Worm (Caenorhabditis elegans) whole organism, late embryonic: ENCODE data around the gene F54A3.6.
"Not testable (repeated sequence)": the region's sequence is repeated elsewhere in the genome, so short reads cannot be mapped to it uniquely, and the experiment has no call there.

Experiments
- C38D4.7 ChIP-seq: fragments of 200-800 bp; sonication (Bioruptor generic); optimal IDR thresholded peaks from 2 replicates; lab custom pipeline; 2018; ENCODE audit warnings: mild to moderate bottlenecking, missing genetic modification characterization, moderate library complexity, missing compliant biosample characterization
- K09A11.1 ChIP-seq: sonication (generic microtip); optimal IDR thresholded peaks from 2 replicates; lab custom pipeline; 2017; ENCODE audit warnings: antibody characterized with exemption, mild to moderate bottlenecking, missing genetic modification characterization, missing compliant biosample characterization; ENCODE audit not compliant: insufficient read depth
- T23F11.4 ChIP-seq: fragments of 200-800 bp; sonication (Bioruptor generic); optimal IDR thresholded peaks from 2 replicates; lab custom pipeline; 2018; ENCODE audit warnings: mild to moderate bottlenecking, missing genetic modification characterization, missing compliant biosample characterization
- ahr-1 ChIP-seq: sonication (generic microtip); optimal IDR thresholded peaks from 2 replicates; lab custom pipeline; 2016; ENCODE audit warnings: missing genetic modification characterization, missing compliant biosample characterization
- ama-1 ChIP-seq: fragments of 150-350 bp; optimal IDR thresholded peaks from 2 replicates; lab custom pipeline; 2014
- ceh-18 ChIP-seq: sonication (generic microtip); optimal IDR thresholded peaks from 2 replicates; lab custom pipeline; 2016; ENCODE audit warnings: missing genetic modification characterization, missing compliant biosample characterization
- ceh-45 ChIP-seq: fragments of 200-800 bp; sonication (Bioruptor generic); IDR thresholded peaks from 2 replicates; pipeline ENCODE4 v1.3.6; 2022; ENCODE audit warnings: missing genetic modification reagents, missing genetic modification characterization, missing compliant biosample characterization
- ceh-48 ChIP-seq: sonication (generic microtip); optimal IDR thresholded peaks from 2 replicates; lab custom pipeline; 2016; ENCODE audit warnings: missing genetic modification characterization, inconsistent platforms, missing compliant biosample characterization
- ceh-9 ChIP-seq: sonication (generic microtip); optimal IDR thresholded peaks from 2 replicates; lab custom pipeline; 2016; ENCODE audit warnings: mild to moderate bottlenecking, missing genetic modification characterization, inconsistent platforms, missing compliant biosample characterization
- che-1 ChIP-seq: sonication (generic microtip); optimal IDR thresholded peaks from 2 replicates; lab custom pipeline; 2016; ENCODE audit warnings: mild to moderate bottlenecking, missing genetic modification characterization, missing compliant biosample characterization
- dmd-4 ChIP-seq: sonication (generic microtip); optimal IDR thresholded peaks from 2 replicates; lab custom pipeline; 2016; ENCODE audit warnings: borderline replicate concordance, missing genetic modification characterization, missing compliant biosample characterization
- dve-1 ChIP-seq: sonication (generic microtip); optimal IDR thresholded peaks from 2 replicates; lab custom pipeline; 2017; ENCODE audit warnings: antibody characterized with exemption, mild to moderate bottlenecking, missing genetic modification characterization, missing compliant biosample characterization
- elt-2 ChIP-seq: sonication (generic microtip); optimal IDR thresholded peaks from 2 replicates; lab custom pipeline; 2016; ENCODE audit warnings: missing genetic modification reagents, missing genetic modification characterization, missing compliant biosample characterization
- eyg-1 ChIP-seq: sonication (generic microtip); optimal IDR thresholded peaks from 2 replicates; lab custom pipeline; 2016; ENCODE audit warnings: missing genotype, missing genetic modification characterization, missing compliant biosample characterization
- fax-1 ChIP-seq: sonication (generic microtip); optimal IDR thresholded peaks from 2 replicates; lab custom pipeline; 2016; ENCODE audit warnings: missing genotype, missing genetic modification characterization, missing compliant biosample characterization
- fkh-6 ChIP-seq: sonication (generic microtip); optimal IDR thresholded peaks from 2 replicates; lab custom pipeline; 2016; ENCODE audit warnings: missing genetic modification characterization, missing compliant biosample characterization
- gmeb-2 ChIP-seq: sonication (generic microtip); optimal IDR thresholded peaks from 2 replicates; lab custom pipeline; 2016; ENCODE audit warnings: missing genetic modification characterization, inconsistent platforms, missing compliant biosample characterization
- hlh-13 ChIP-seq: fragments of 200-800 bp; sonication (Bioruptor generic); optimal IDR thresholded peaks from 2 replicates; lab custom pipeline; 2018; ENCODE audit warnings: mild to moderate bottlenecking, missing genetic modification characterization, missing compliant biosample characterization
- hlh-15 ChIP-seq: sonication (generic microtip); optimal IDR thresholded peaks from 2 replicates; lab custom pipeline; 2016; ENCODE audit warnings: missing genetic modification characterization, missing compliant biosample characterization
- hlh-6 ChIP-seq: sonication (generic microtip); optimal IDR thresholded peaks from 2 replicates; lab custom pipeline; 2016; ENCODE audit warnings: missing genotype, missing genetic modification characterization, missing compliant biosample characterization
- lim-6 ChIP-seq: sonication (generic microtip); optimal IDR thresholded peaks from 2 replicates; lab custom pipeline; 2016; ENCODE audit warnings: missing genetic modification characterization, missing compliant biosample characterization
- madf-2 ChIP-seq: sonication (generic microtip); optimal IDR thresholded peaks from 2 replicates; lab custom pipeline; 2017; ENCODE audit warnings: missing genetic modification characterization, missing compliant biosample characterization
- nhr-232 ChIP-seq: sonication (generic microtip); optimal IDR thresholded peaks from 2 replicates; lab custom pipeline; 2016; ENCODE audit warnings: missing genetic modification characterization, missing compliant biosample characterization
- npax-4 ChIP-seq: sonication (generic microtip); optimal IDR thresholded peaks from 2 replicates; lab custom pipeline; 2016; ENCODE audit warnings: missing genetic modification characterization, missing compliant biosample characterization
- odd-2 ChIP-seq: sonication (generic microtip); optimal IDR thresholded peaks from 2 replicates; lab custom pipeline; 2017; ENCODE audit warnings: antibody characterized with exemption, mild to moderate bottlenecking, missing genetic modification characterization, missing compliant biosample characterization
- pat-9 ChIP-seq: fragments of 200-800 bp; sonication (Bioruptor generic); optimal IDR thresholded peaks from 2 replicates; lab custom pipeline; 2018; ENCODE audit warnings: mild to moderate bottlenecking, missing genetic modification characterization, moderate library complexity, missing compliant biosample characterization
- pha-4 ChIP-seq: fragments of 150-350 bp; optimal IDR thresholded peaks from 2 replicates; lab custom pipeline; 2018; ENCODE audit warnings: missing biosample characterization, missing genetic modification reagents, missing genetic modification characterization
- pqm-1 ChIP-seq: sonication (generic microtip); optimal IDR thresholded peaks from 2 replicates; lab custom pipeline; 2016; ENCODE audit warnings: missing genetic modification characterization, missing compliant biosample characterization
- rnt-1 ChIP-seq: sonication (generic microtip); optimal IDR thresholded peaks from 2 replicates; lab custom pipeline; 2016; ENCODE audit warnings: missing genetic modification characterization, missing compliant biosample characterization
- sox-2 ChIP-seq: fragments of 200-800 bp; sonication (Bioruptor generic); IDR thresholded peaks from 2 replicates; pipeline ENCODE4 v1.3.6; 2022; ENCODE audit warnings: missing genetic modification reagents, missing genetic modification characterization, missing compliant biosample characterization
- sox-4 ChIP-seq: sonication (generic microtip); optimal IDR thresholded peaks from 2 replicates; lab custom pipeline; 2017; ENCODE audit warnings: mild to moderate bottlenecking, missing genetic modification characterization, inconsistent platforms, missing compliant biosample characterization
- tbx-2 ChIP-seq: sonication (generic microtip); optimal IDR thresholded peaks from 2 replicates; lab custom pipeline; 2016; ENCODE audit warnings: missing genetic modification characterization, missing compliant biosample characterization
- tbx-7 ChIP-seq: sonication (generic microtip); optimal IDR thresholded peaks from 2 replicates; lab custom pipeline; 2016; ENCODE audit warnings: missing genotype, missing genetic modification characterization, missing compliant biosample characterization
- ttx-3 ChIP-seq: sonication (generic microtip); optimal IDR thresholded peaks from 2 replicates; lab custom pipeline; 2016; ENCODE audit warnings: missing genetic modification reagents, missing genetic modification characterization, missing compliant biosample characterization
- unc-42 ChIP-seq: sonication (generic microtip); optimal IDR thresholded peaks from 2 replicates; lab custom pipeline; 2016; ENCODE audit warnings: missing genotype, missing genetic modification characterization, missing compliant biosample characterization
- zip-5 ChIP-seq: sonication (generic microtip); optimal IDR thresholded peaks from 2 replicates; lab custom pipeline; 2016; ENCODE audit warnings: missing genetic modification characterization, missing compliant biosample characterization

F54A3.6 gene

ce11 chrII:2232429-2232828, at the start of gene F54A3.6:
Gene F54A3.6, minus strand, starts transcription at chrII:2232470.
- TF ChIP-seq nhr-232; che-1; rnt-1 (tag; lab: Kevin White, UChicago): not testable (repeated sequence)

ce11 chrII:2279839-2280238, 47.6 kb upstream of the F54A3.6 start, which contains the start of gene K09F6.11:
Gene K09F6.11, plus strand, starts transcription at chrII:2280139.
- no peak for TF ChIP-seq ceh-9
- TF ChIP-seq pqm-1: no peak
- no peak for TF ChIP-seq sox-4 (tag; lab: Kevin White, UChicago)
- TF ChIP-seq ahr-1: no peak
- no peak for TF ChIP-seq pha-4 (tag; lab: Kevin White, UChicago)
- no peak for TF ChIP-seq dmd-4 (tag; lab: Kevin White, UChicago)
- no peak for TF ChIP-seq zip-5 (tag; lab: Kevin White, UChicago)
- no peak for TF ChIP-seq tbx-2 (tag; lab: Kevin White, UChicago)
- no peak for TF ChIP-seq hlh-13 (GFP tag; lab: Kevin White, UChicago)
- no peak for TF ChIP-seq ceh-48 (tag; lab: Kevin White, UChicago)
- TF ChIP-seq dve-1: no peak
- no peak for TF ChIP-seq rnt-1 (tag; lab: Kevin White, UChicago)
- no peak for TF ChIP-seq elt-2 (tag; lab: Kevin White, UChicago)
- TF ChIP-seq npax-4 (tag; lab: Kevin White, UChicago): no peak
- no peak for TF ChIP-seq K09A11.1 (tag; lab: Kevin White, UChicago)
- TF ChIP-seq hlh-15 (tag; lab: Kevin White, UChicago): no peak
- TF ChIP-seq gmeb-2 (tag; lab: Kevin White, UChicago): no peak

- no peak for TF ChIP-seq hlh-15 (tag; lab: Kevin White, UChicago)
- no peak for TF ChIP-seq ceh-18 (tag; lab: Kevin White, UChicago)
- no peak for TF ChIP-seq lim-6 (tag; lab: Kevin White, UChicago)
- TF ChIP-seq fax-1 (tag; lab: Kevin White, UChicago): no peak
- TF ChIP-seq C38D4.7: no peak
- no peak for TF ChIP-seq pqm-1
- TF ChIP-seq ceh-45: no peak
- TF ChIP-seq ama-1: no peak
- no peak for TF ChIP-seq T23F11.4 (GFP tag; lab: Kevin White, UChicago)
- no peak for TF ChIP-seq ttx-3
- TF ChIP-seq unc-42 (tag; lab: Kevin White, UChicago): no peak
- TF ChIP-seq, all 69 proteins: peak for 0
Measured at ce11 chrII:2279263-2279662, 47.0 kb upstream of the F54A3.6 start, which contains the start of gene K09F6.6. Gene K09F6.6, minus strand, starts transcription at chrII:2279305.

- TF ChIP-seq zip-5 (tag; lab: Kevin White, UChicago) (no peak), madf-2 (tag; lab: Kevin White, UChicago) (no peak), rnt-1 (tag; lab: Kevin White, UChicago) (no peak), pat-9 (tag; lab: Kevin White, UChicago) (no peak), odd-2 (no peak), sox-2 (no peak), fkh-6 (tag; lab: Kevin White, UChicago) (no peak), eyg-1 (tag; lab: Kevin White, UChicago) (no peak), tbx-7 (tag; lab: Kevin White, UChicago) (no peak)
Measured at ce11 chrII:2277418-2277817, 45.1 kb upstream of the F54A3.6 start, which contains the start of gene K09F6.15. Gene K09F6.15, minus strand, starts transcription at chrII:2277518.

- TF ChIP-seq gmeb-2 (tag; lab: Kevin White, UChicago) (no peak), hlh-6 (peak; percentile 15), dmd-4 (tag; lab: Kevin White, UChicago) (no peak)
Measured at ce11 chrII:2273750-2274149, 41.5 kb upstream of the F54A3.6 start.
